Fruit fly (Drosophila melanogaster): ENCODE results near the gene Kaz.

Gene Kaz

DNA sequence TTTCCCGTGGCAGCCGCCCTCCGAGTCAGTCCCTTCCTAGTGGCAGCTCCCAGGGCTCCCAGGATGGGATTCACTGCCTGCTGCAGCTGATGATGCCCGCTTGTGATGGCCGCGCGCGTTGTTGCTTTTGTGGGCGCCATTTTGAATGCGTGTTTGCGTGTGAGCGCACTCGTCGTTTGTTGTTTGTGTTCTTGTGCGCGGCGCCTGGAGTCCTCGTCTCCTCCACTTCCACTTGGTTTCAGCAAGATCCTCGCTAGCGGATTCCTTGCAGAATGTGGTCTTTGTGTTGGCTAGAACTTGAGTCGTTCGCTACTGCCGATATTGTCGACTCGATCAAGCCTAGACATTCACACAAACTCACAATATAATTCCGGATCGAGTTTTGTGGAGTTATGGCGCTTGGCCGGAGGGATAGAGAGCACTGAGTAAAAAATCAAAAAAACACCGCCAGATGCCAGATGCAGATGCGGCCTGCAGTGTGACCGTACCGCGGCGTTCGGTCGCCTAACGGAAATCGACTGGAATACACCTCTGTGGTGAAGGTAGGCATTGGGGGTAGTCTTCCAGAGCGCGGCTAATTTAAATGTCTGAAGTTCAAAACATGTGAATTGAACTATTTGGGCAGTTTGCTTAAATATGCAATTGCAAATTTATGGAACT lies 40.8 kb upstream of the Kaz start, which contains the start of gene CycB3:
Gene CycB3 (minus strand): TSS at position 428 of the 660 bp plus-strand sequence.
- TF ChIP-seq ash1 (GFP tag; optimal IDR thresholded peaks at IDR 0.05) (no peak), Med (GFP tag) (peak; percentile 88), MTF-1 (GFP tag; optimal IDR thresholded peaks at IDR 0.05; ENCODE audit: borderline replicate concordance) (peak; percentile 63), ham (GFP tag; IDR thresholded peaks at IDR 0.05) (no peak), CG14710 (tag; optimal IDR thresholded peaks at IDR 0.05) (peak; percentile 84), Spps (tag; optimal IDR thresholded peaks at IDR 0.05) (peak; percentile 30), CG4617 (GFP tag; optimal IDR thresholded peaks at IDR 0.05; ENCODE audit: borderline replicate concordance) (peak; percentile 19), scrt (GFP tag; optimal IDR thresholded peaks at IDR 0.05) (no peak), CG4328 (GFP tag; optimal IDR thresholded peaks at IDR 0.05) (peak; percentile 50), Hr3 (GFP tag; optimal IDR thresholded peaks at IDR 0.05) (no peak), corto (GFP tag; optimal IDR thresholded peaks at IDR 0.05) (no peak), CG1233 (GFP tag; optimal IDR thresholded peaks at IDR 0.05) (peak; percentile 11), Bgb (GFP tag; IDR thresholded peaks at IDR 0.05; ENCODE audit: partially characterized antibody) (peak; percentile 56; the same call in 1 of the 2 replicates), CG9727 (GFP tag; optimal IDR thresholded peaks at IDR 0.05) (peak; percentile 23), CG10267 (tag; optimal IDR thresholded peaks at IDR 0.05) (peak; percentile 47), CG6813 (GFP tag; optimal IDR thresholded peaks at IDR 0.05) (peak; percentile 39), Fer1 (GFP tag; optimal IDR thresholded peaks at IDR 0.05) (no peak), CG17912 (GFP tag; optimal IDR thresholded peaks at IDR 0.05) (peak; percentile 69), CG17829 (tag; optimal IDR thresholded peaks at IDR 0.05) (peak; percentile 54), CG2712 (tag; optimal IDR thresholded peaks at IDR 0.05) (peak; percentile 36), nmo (GFP tag; optimal IDR thresholded peaks at IDR 0.05) (peak; percentile 50), CG31441 (GFP tag; IDR thresholded peaks at IDR 0.05) (no peak), Scr (GFP tag; IDR thresholded peaks at IDR 0.05; ENCODE audit: partially characterized antibody) (peak; percentile 44; the same call in 1 of the 2 replicates), grau (tag; optimal IDR thresholded peaks at IDR 0.05) (peak; percentile 16), Mes4 (GFP tag; optimal IDR thresholded peaks at IDR 0.05) (no peak), Opbp (GFP tag; IDR thresholded peaks at IDR 0.05; ENCODE audit: partially characterized antibody) (peak; percentile 56; the same call in 2 of the 3 replicates), sens (GFP tag) (peak; percentile 75), CG30020 (tag; optimal IDR thresholded peaks at IDR 0.05) (peak; percentile 8), D19A (tag; optimal IDR thresholded peaks at IDR 0.05) (no peak), Nf-YC (tag; optimal IDR thresholded peaks at IDR 0.05) (no peak), ranshi (GFP tag; IDR thresholded peaks at IDR 0.05) (no peak; the same call in 1 of the 2 replicates), Nf-YA (GFP tag; IDR thresholded peaks at IDR 0.05) (peak; percentile 21; the same call in 1 of the 2 replicates), row (GFP tag; IDR thresholded peaks at IDR 0.05) (peak; percentile 27; the same call in 1 of the 3 replicates), Mrtf (GFP tag; IDR thresholded peaks at IDR 0.05) (no peak), Camta (GFP tag; optimal IDR thresholded peaks at IDR 0.05) (no peak), pfk (GFP tag; optimal IDR thresholded peaks at IDR 0.05) (peak; percentile 38), ken (GFP tag; IDR thresholded peaks at IDR 0.05) (0 out of 3 replicates have a peak, but pooled peaks have one; percentile 9), bowl (GFP tag; IDR thresholded peaks at IDR 0.05) (no peak), CG17385 (GFP tag; optimal IDR thresholded peaks at IDR 0.05) (peak; percentile 34), MESR4 (GFP tag; optimal IDR thresholded peaks at IDR 0.05) (peak; percentile 64), CG4820 (GFP tag; optimal IDR thresholded peaks at IDR 0.05) (no peak), schlank (tag; optimal IDR thresholded peaks at IDR 0.05) (peak; percentile 13), CG9817 (tag; optimal IDR thresholded peaks at IDR 0.05) (peak; percentile 28), H2.0 (GFP tag; IDR thresholded peaks at IDR 0.05) (no peak), insv (GFP tag; optimal IDR thresholded peaks at IDR 0.05) (peak in 1 of 2 experiments; percentile 58), wor (GFP tag; IDR thresholded peaks at IDR 0.05) (no peak), HLHmδ (GFP tag; optimal IDR thresholded peaks at IDR 0.05) (peak; percentile 78), HmgZ (tag; optimal IDR thresholded peaks at IDR 0.05) (peak; percentile 71), twi (tag; optimal IDR thresholded peaks at IDR 0.05) (peak; percentile 71)

All from whole organism, embryonic.